Worm (Caenorhabditis elegans) whole organism, young adult: ENCODE results near the gene R01H2.4.

Experiments used
- F33H1.4 ChIP-seq: fragments of 200-800 bp; sonication (Bioruptor generic); IDR thresholded peaks from 2 replicates; pipeline ENCODE4 v1.3.6; 2022; ENCODE audit warnings: missing genetic modification reagents, missing genetic modification characterization, missing compliant biosample characterization
- K12H6.12 ChIP-seq: fragments of 200-800 bp; sonication (Bioruptor generic); optimal IDR thresholded peaks from 2 replicates; lab custom pipeline; 2018; ENCODE audit warnings: mild to moderate bottlenecking, missing genetic modification characterization, missing compliant biosample characterization
- T07F8.4 ChIP-seq: sonication (generic microtip); optimal IDR thresholded peaks from 2 replicates; lab custom pipeline; 2016; ENCODE audit warnings: mild to moderate bottlenecking, missing genetic modification characterization, moderate library complexity, missing compliant biosample characterization
- T26A5.8 ChIP-seq: sonication (generic microtip); optimal IDR thresholded peaks from 2 replicates; lab custom pipeline; 2016; ENCODE audit warnings: missing genetic modification characterization, missing compliant biosample characterization
- Y53F4B.3 ChIP-seq: fragments of 200-800 bp; sonication (Bioruptor generic); IDR thresholded peaks from 2 replicates; pipeline ENCODE4 v1.3.6; 2022; ENCODE audit warnings: missing genetic modification reagents, missing genetic modification characterization, missing compliant biosample characterization
- Y95B8A.8 ChIP-seq: fragments of 200-800 bp; sonication (Bioruptor generic); IDR thresholded peaks from 2 replicates; pipeline ENCODE4 v1.3.6; 2022; ENCODE audit warnings: missing genetic modification reagents, missing genetic modification characterization, missing compliant biosample characterization
- ZK185.1 ChIP-seq: sonication (generic microtip); optimal IDR thresholded peaks from 2 replicates; lab custom pipeline; 2016; ENCODE audit warnings: mild to moderate bottlenecking, missing genetic modification characterization, missing compliant biosample characterization; ENCODE audit not compliant: poor library complexity, severe bottlenecking
- ama-1 ChIP-seq, 3 experiments: fragments of 150-350 bp in 1 of 3; sonication (generic microtip) in 2 of 3; optimal IDR thresholded peaks; 2 replicates each; lab custom pipeline; 2014 to 2018; ENCODE audit warnings: missing biosample characterization in 2 of 3, missing genetic modification characterization in 2 of 3, missing genetic modification reagents in 2 of 3
- atf-7 ChIP-seq: sonication (generic microtip); optimal IDR thresholded peaks from 2 replicates; lab custom pipeline; 2017; ENCODE audit warnings: mild to moderate bottlenecking, missing genetic modification characterization, missing compliant biosample characterization
- attf-3 ChIP-seq: fragments of 200-800 bp; sonication (Bioruptor generic); conservative IDR thresholded peaks from 2 replicates; pipeline ENCODE4 v1.3.6; 2022; ENCODE audit warnings: missing genetic modification reagents, missing genetic modification characterization, missing compliant biosample characterization
- ccch-3 ChIP-seq: fragments of 200-800 bp; sonication (Bioruptor generic); optimal IDR thresholded peaks from 2 replicates; lab custom pipeline; 2018; ENCODE audit warnings: mild to moderate bottlenecking, missing genetic modification characterization, missing compliant biosample characterization
- ceh-40 ChIP-seq: fragments of 200-800 bp; sonication (Bioruptor generic); IDR thresholded peaks from 2 replicates; pipeline ENCODE4 v1.3.6; 2022; ENCODE audit warnings: missing genetic modification characterization, missing compliant biosample characterization
- ceh-91 ChIP-seq: fragments of 200-800 bp; sonication (Bioruptor generic); IDR thresholded peaks from 2 replicates; pipeline ENCODE4 v1.3.6; 2022; ENCODE audit warnings: missing genetic modification reagents, missing genetic modification characterization, missing compliant biosample characterization
- chd-7 ChIP-seq: sonication (generic microtip); optimal IDR thresholded peaks from 2 replicates; lab custom pipeline; 2016; ENCODE audit warnings: mild to moderate bottlenecking, missing genetic modification characterization, moderate library complexity, missing compliant biosample characterization
- dox-1 ChIP-seq: fragments of 200-800 bp; sonication (Bioruptor generic); IDR thresholded peaks from 2 replicates; pipeline ENCODE4 v1.3.6; 2022; ENCODE audit warnings: missing genetic modification reagents, missing genetic modification characterization, missing compliant biosample characterization
- egl-18 ChIP-seq: fragments of 200-800 bp; sonication (Bioruptor generic); IDR thresholded peaks from 2 replicates; pipeline ENCODE4 v1.3.6; 2022; ENCODE audit warnings: missing genetic modification reagents, missing genetic modification characterization, missing compliant biosample characterization
- egrh-3 ChIP-seq: fragments of 200-800 bp; sonication (Bioruptor generic); IDR thresholded peaks from 2 replicates; pipeline ENCODE4 v1.3.6; 2022; ENCODE audit warnings: missing genetic modification reagents, missing genetic modification characterization, missing compliant biosample characterization
- ets-4 ChIP-seq: fragments of 200-800 bp; sonication (Bioruptor generic); optimal IDR thresholded peaks from 2 replicates; lab custom pipeline; 2018; ENCODE audit warnings: mild to moderate bottlenecking, missing genetic modification characterization, missing compliant biosample characterization
- gei-17 ChIP-seq: fragments of 200-800 bp; sonication (Bioruptor generic); optimal IDR thresholded peaks from 2 replicates; lab custom pipeline; 2018; ENCODE audit warnings: mild to moderate bottlenecking, missing genetic modification characterization, missing compliant biosample characterization
- hlh-26 ChIP-seq: fragments of 200-800 bp; sonication (Bioruptor generic); conservative IDR thresholded peaks from 2 replicates; pipeline ENCODE4 v1.3.6; 2022; ENCODE audit warnings: missing genetic modification reagents, missing genetic modification characterization, missing compliant biosample characterization
- hmg-1.2 ChIP-seq: fragments of 200-800 bp; sonication (Bioruptor generic); IDR thresholded peaks from 2 replicates; pipeline ENCODE4 v1.3.6; 2022; ENCODE audit warnings: missing genetic modification reagents, missing genetic modification characterization, missing compliant biosample characterization
- hmg-20 ChIP-seq: fragments of 200-800 bp; sonication (Bioruptor generic); IDR thresholded peaks from 2 replicates; pipeline ENCODE4 v1.3.6; 2022; ENCODE audit warnings: missing genetic modification reagents, missing genetic modification characterization, missing compliant biosample characterization
- lin-40 ChIP-seq: sonication (generic microtip); optimal IDR thresholded peaks from 2 replicates; lab custom pipeline; 2016; ENCODE audit warnings: missing genetic modification characterization, mild to moderate bottlenecking, missing compliant biosample characterization, missing genotype, missing genetic modification reagents
- madf-3 ChIP-seq: fragments of 200-800 bp; sonication (Bioruptor generic); IDR thresholded peaks from 2 replicates; pipeline ENCODE4 v1.3.6; 2022; ENCODE audit warnings: missing genetic modification reagents, missing genetic modification characterization, missing compliant biosample characterization
- madf-6 ChIP-seq: fragments of 200-800 bp; sonication (Bioruptor generic); IDR thresholded peaks from 2 replicates; pipeline ENCODE4 v1.3.6; 2022; ENCODE audit warnings: missing genetic modification reagents, missing genetic modification characterization, missing compliant biosample characterization
- madf-8 ChIP-seq: fragments of 200-800 bp; sonication (Bioruptor generic); conservative IDR thresholded peaks from 2 replicates; pipeline ENCODE4 v1.3.6; 2022; ENCODE audit warnings: missing genetic modification reagents, missing genetic modification characterization, missing compliant biosample characterization
- mes-4 ChIP-seq: sonication (generic microtip); optimal IDR thresholded peaks from 2 replicates; lab custom pipeline; 2016; ENCODE audit warnings: missing genotype, missing genetic modification characterization, missing compliant biosample characterization
- nfya-1 ChIP-seq: sonication (generic microtip); optimal IDR thresholded peaks from 2 replicates; lab custom pipeline; 2017; ENCODE audit warnings: antibody characterized with exemption, missing compliant biosample characterization, missing genetic modification characterization, borderline replicate concordance; ENCODE audit not compliant: insufficient read depth
- nfya-2 ChIP-seq: fragments of 200-800 bp; sonication (Bioruptor generic); IDR thresholded peaks from 2 replicates; pipeline ENCODE4 v1.3.6; 2022; ENCODE audit warnings: missing genetic modification reagents, missing genetic modification characterization, missing compliant biosample characterization
- nhr-179 ChIP-seq: sonication (generic microtip); optimal IDR thresholded peaks from 2 replicates; lab custom pipeline; 2016; ENCODE audit warnings: mild to moderate bottlenecking, missing genetic modification characterization, missing compliant biosample characterization
- pbrm-1 ChIP-seq: fragments of 200-800 bp; sonication (Bioruptor generic); IDR thresholded peaks from 2 replicates; pipeline ENCODE4 v1.3.6; 2022; ENCODE audit warnings: missing genetic modification reagents, missing genetic modification characterization, missing compliant biosample characterization
- repo-1 ChIP-seq: sonication (generic microtip); optimal IDR thresholded peaks from 2 replicates; lab custom pipeline; 2017; ENCODE audit warnings: mild to moderate bottlenecking, missing genetic modification characterization, missing compliant biosample characterization
- sea-2 ChIP-seq: fragments of 200-800 bp; sonication (Bioruptor generic); IDR thresholded peaks from 2 replicates; pipeline ENCODE4 v1.3.6; 2022; ENCODE audit warnings: missing genetic modification characterization, missing compliant biosample characterization
- tlf-1 ChIP-seq: fragments of 200-800 bp; sonication (Bioruptor generic); optimal IDR thresholded peaks from 2 replicates; lab custom pipeline; 2018; ENCODE audit warnings: mild to moderate bottlenecking, missing genetic modification characterization, missing compliant biosample characterization
- zfh-2 ChIP-seq: fragments of 200-800 bp; sonication (Bioruptor generic); conservative IDR thresholded peaks from 2 replicates; pipeline ENCODE4 v1.3.6; 2022; ENCODE audit warnings: missing genetic modification reagents, missing genetic modification characterization, missing compliant biosample characterization
- ztf-3 ChIP-seq: fragments of 200-800 bp; sonication (Bioruptor generic); optimal IDR thresholded peaks from 2 replicates; lab custom pipeline; 2018; ENCODE audit warnings: mild to moderate bottlenecking, missing genetic modification characterization, missing compliant biosample characterization

R01H2.4 gene

DNA sequence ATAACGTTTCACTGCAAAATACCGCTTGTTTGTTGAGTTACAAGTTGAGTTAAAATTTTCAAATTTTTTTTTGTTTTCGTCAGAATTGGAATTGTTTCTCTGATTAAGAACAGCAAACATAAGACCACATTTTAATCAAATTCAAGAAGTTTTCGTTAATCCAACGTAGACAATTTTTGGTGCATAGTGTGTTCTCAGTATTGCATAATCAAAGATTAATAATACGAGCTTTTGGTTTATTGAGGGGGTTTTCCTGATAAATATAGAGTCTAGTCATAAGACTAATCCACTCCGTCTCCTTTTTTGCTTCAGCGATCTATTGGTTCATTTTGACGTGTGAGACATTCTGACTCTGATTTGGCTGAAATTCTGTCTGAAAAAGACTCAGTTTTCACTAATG, 31.1 kb upstream of the R01H2.4 start, which contains the start of gene nhr-9:
Gene nhr-9, plus strand, starts transcription at position 307 of the 400 bp plus-strand sequence.
- TF ChIP-seq pbrm-1 (GFP tag; lab: Robert Waterston, UW) = no peak
- TF ChIP-seq egl-18 (GFP tag; lab: Robert Waterston, UW) = no peak
- no peak for TF ChIP-seq atf-7 (tag; lab: Kevin White, UChicago)
- no peak for TF ChIP-seq mes-4 (tag; lab: Kevin White, UChicago)
- no peak for TF ChIP-seq repo-1 (tag; lab: Kevin White, UChicago)
- TF ChIP-seq hmg-1.2 (GFP tag; lab: Robert Waterston, UW) = no peak

DNA sequence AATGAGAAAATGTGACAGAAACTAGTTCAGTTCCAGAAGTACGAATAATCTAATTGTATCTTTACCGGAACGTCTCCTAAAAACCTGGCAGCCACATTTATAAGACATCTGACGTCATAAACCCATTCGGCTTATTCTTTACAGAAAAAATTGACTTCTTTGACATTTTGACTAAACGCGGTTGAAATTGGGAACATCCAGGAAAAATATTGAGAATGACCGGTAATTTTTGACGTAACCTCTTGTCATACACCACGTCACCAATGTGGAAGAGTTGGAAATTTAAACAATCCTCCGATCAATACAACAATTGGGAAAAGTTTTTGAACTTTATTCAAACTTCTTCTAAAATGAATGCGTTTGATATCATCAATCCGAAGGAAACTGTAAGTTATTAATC, 27.0 kb upstream of the R01H2.4 start, which contains the start of gene ZK418.2:
Gene ZK418.2, plus strand, starts transcription at position 301 of the 400 bp plus-strand sequence.
- TF ChIP-seq nfya-1 (tag; lab: Kevin White, UChicago) (no peak), repo-1 (tag; lab: Kevin White, UChicago) (no peak), Y53F4B.3 (no peak), gei-17 (GFP tag; lab: Kevin White, UChicago) (no peak), ccch-3 (no peak), T26A5.8 (no peak), ceh-91 (GFP tag; lab: Robert Waterston, UW) (no peak), sea-2 (no peak), madf-6 (no peak), T07F8.4 (tag; lab: Kevin White, UChicago) (no peak), ama-1 (optimal IDR thresholded peaks at IDR 0.05; lab: Kevin White, UChicago) (no peak), ama-1 (GFP tag; optimal IDR thresholded peaks at IDR 0.05; lab: Kevin White, UChicago) (no peak), ets-4 (GFP tag; lab: Kevin White, UChicago) (no peak), madf-8 (GFP tag; lab: Robert Waterston, UW) (no peak)

DNA sequence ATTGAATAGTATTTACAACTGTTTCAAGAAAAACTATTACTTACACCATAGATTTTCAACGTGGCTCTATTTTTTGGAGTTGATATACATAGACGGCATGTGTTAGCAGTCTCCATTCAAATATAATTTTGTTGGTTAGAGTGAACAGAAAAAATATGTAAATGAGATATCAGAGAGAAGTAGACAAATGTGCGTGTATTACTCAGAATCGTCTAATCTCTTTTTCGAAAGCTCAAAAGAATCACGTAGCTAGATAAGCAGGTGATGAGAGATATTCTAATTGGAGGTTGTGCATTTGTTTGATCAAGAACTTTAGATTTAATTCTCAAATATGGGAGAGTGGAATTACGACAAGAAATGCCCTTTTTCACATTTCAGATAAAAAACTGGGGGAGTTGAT, 26.5 kb upstream of the R01H2.4 start, which contains the start of gene ZK418.10:
Gene ZK418.10, minus strand, starts transcription at position 148 of the 400 bp plus-strand sequence.
- TF ChIP-seq mes-4 (tag; lab: Kevin White, UChicago) (no peak), dox-1 (GFP tag; lab: Robert Waterston, UW) (no peak), F33H1.4 (GFP tag; lab: Robert Waterston, UW) (no peak), madf-3 (GFP tag; lab: Robert Waterston, UW) (no peak), lin-40 (tag; lab: Kevin White, UChicago) (no peak), attf-3 (GFP tag; lab: Robert Waterston, UW) (no peak), tlf-1 (GFP tag; lab: Kevin White, UChicago) (no peak), hmg-20 (GFP tag; lab: Robert Waterston, UW) (no peak), ceh-40 (no peak), ztf-3 (GFP tag; lab: Kevin White, UChicago) (no peak), zfh-2 (GFP tag; lab: Robert Waterston, UW) (no peak), nfya-2 (GFP tag; lab: Robert Waterston, UW) (no peak), hlh-26 (no peak), nhr-179 (tag; lab: Kevin White, UChicago) (no peak), chd-7 (tag; lab: Kevin White, UChicago) (no peak), Y95B8A.8 (no peak), ZK185.1 (tag; lab: Kevin White, UChicago) (no peak), egrh-3 (GFP tag; lab: Robert Waterston, UW) (no peak), K12H6.12 (tag; lab: Kevin White, UChicago) (no peak)
